Fruit fly (Drosophila melanogaster) Kc167 (cell line): ENCODE results near the gene sqd.

Source experiments
- Sin3A ChIP-seq: fragments of >200 bp; optimal IDR thresholded peaks from 2 replicates; lab custom pipeline; 2018; ENCODE audit warnings: missing external identifiers
- h ChIP-seq: fragments of >200 bp; optimal IDR thresholded peaks from 3 replicates; lab custom pipeline; 2018; ENCODE audit warnings: missing external identifiers
- insv ChIP-seq: fragments of >200 bp; optimal IDR thresholded peaks from 3 replicates; lab custom pipeline; 2018; ENCODE audit warnings: missing external identifiers
- psq ChIP-seq: fragments of >200 bp; optimal IDR thresholded peaks from 2 replicates; lab custom pipeline; 2017; ENCODE audit warnings: missing external identifiers
- ttk ChIP-seq: sonication (Bioruptor generic); optimal IDR thresholded peaks from 2 replicates; lab custom pipeline; 2017; ENCODE audit warnings: missing external identifiers

dm6 chr3R:13609146-13609545 is 37.0 kb downstream of the sqd start, which contains the start of gene CG9759:
- TF ChIP-seq psq (lab: Kevin White, UChicago) (no peak), insv (lab: Kevin White, UChicago) (no peak), Sin3A (lab: Kevin White, UChicago) (no peak), ttk (no peak), h (no peak)
